Worm (Caenorhabditis elegans) whole organism, early embryonic: ENCODE measurements around the gene F55G7.4.
"Not testable (repeated sequence)": the region's sequence is repeated elsewhere in the genome, so short reads cannot be mapped to it uniquely, and the experiment has no call there.

Experiments used
- B0310.2 ChIP-seq: sonication (generic microtip); optimal IDR thresholded peaks from 2 replicates; lab custom pipeline; 2016; ENCODE audit warnings: mild to moderate bottlenecking, missing genetic modification characterization, missing compliant biosample characterization
- F13C5.2 ChIP-seq: sonication (generic microtip); optimal IDR thresholded peaks from 2 replicates; lab custom pipeline; 2017; ENCODE audit warnings: mild to moderate bottlenecking, missing genetic modification characterization, inconsistent platforms, missing compliant biosample characterization
- aly-1 ChIP-seq: sonication (generic microtip); optimal IDR thresholded peaks from 2 replicates; lab custom pipeline; 2016; ENCODE audit warnings: missing genetic modification characterization, missing compliant biosample characterization
- ama-1 ChIP-seq: fragments of 150-350 bp; optimal IDR thresholded peaks from 2 replicates; lab custom pipeline; 2014
- ceh-13 ChIP-seq: fragments of 200-800 bp; sonication (Bioruptor generic); optimal IDR thresholded peaks from 2 replicates; lab custom pipeline; 2018; ENCODE audit warnings: mild to moderate bottlenecking, missing genetic modification characterization, missing compliant biosample characterization
- ceh-36 ChIP-seq: sonication (generic microtip); optimal IDR thresholded peaks from 2 replicates; lab custom pipeline; 2016; ENCODE audit warnings: missing genetic modification characterization, inconsistent platforms, missing compliant biosample characterization
- ets-7 ChIP-seq: sonication (generic microtip); optimal IDR thresholded peaks from 2 replicates; lab custom pipeline; 2016; ENCODE audit warnings: missing genotype, missing genetic modification characterization, missing compliant biosample characterization
- flt-1 ChIP-seq: fragments of 200-800 bp; sonication (Bioruptor generic); IDR thresholded peaks from 2 replicates; pipeline ENCODE4 v1.3.6; 2022; ENCODE audit warnings: missing genetic modification characterization, missing compliant biosample characterization
- hmbx-1 ChIP-seq: sonication (generic microtip); optimal IDR thresholded peaks from 2 replicates; lab custom pipeline; 2016; ENCODE audit warnings: mild to moderate bottlenecking, missing genetic modification characterization, missing compliant biosample characterization
- hmg-4 ChIP-seq: fragments of 200-800 bp; sonication (Bioruptor generic); optimal IDR thresholded peaks from 2 replicates; lab custom pipeline; 2018; ENCODE audit warnings: mild to moderate bottlenecking, missing genetic modification characterization, missing compliant biosample characterization
- hnd-1 ChIP-seq: sonication (generic microtip); optimal IDR thresholded peaks from 2 replicates; lab custom pipeline; 2016; ENCODE audit warnings: missing genetic modification characterization, missing compliant biosample characterization
- pes-1 ChIP-seq: fragments of 200-800 bp; sonication (Bioruptor generic); IDR thresholded peaks from 2 replicates; pipeline ENCODE4 v1.3.6; 2022; ENCODE audit warnings: missing genetic modification reagents, missing genetic modification characterization, missing compliant biosample characterization
- scrt-1 ChIP-seq: fragments of 200-800 bp; sonication (Bioruptor generic); IDR thresholded peaks from 2 replicates; pipeline ENCODE4 v1.3.6; 2022; ENCODE audit warnings: missing genetic modification characterization, missing compliant biosample characterization
- sea-1 ChIP-seq: fragments of 200-800 bp; sonication (Bioruptor generic); conservative IDR thresholded peaks from 2 replicates; pipeline ENCODE4 v1.3.6; 2022; ENCODE audit warnings: missing genetic modification characterization, missing compliant biosample characterization
- tbx-11 ChIP-seq: fragments of 200-800 bp; sonication (Bioruptor generic); IDR thresholded peaks from 2 replicates; pipeline ENCODE4 v1.3.6; 2022; ENCODE audit warnings: missing genetic modification characterization, missing compliant biosample characterization
- tbx-37 ChIP-seq: fragments of 200-800 bp; sonication (Bioruptor generic); conservative IDR thresholded peaks from 2 replicates; pipeline ENCODE4 v1.3.6; 2022; ENCODE audit warnings: missing genetic modification reagents, missing genetic modification characterization, missing compliant biosample characterization
- tra-4 ChIP-seq: sonication (generic microtip); optimal IDR thresholded peaks from 2 replicates; lab custom pipeline; 2017; ENCODE audit warnings: missing genetic modification characterization, missing compliant biosample characterization

The F55G7.4 gene

DNA sequence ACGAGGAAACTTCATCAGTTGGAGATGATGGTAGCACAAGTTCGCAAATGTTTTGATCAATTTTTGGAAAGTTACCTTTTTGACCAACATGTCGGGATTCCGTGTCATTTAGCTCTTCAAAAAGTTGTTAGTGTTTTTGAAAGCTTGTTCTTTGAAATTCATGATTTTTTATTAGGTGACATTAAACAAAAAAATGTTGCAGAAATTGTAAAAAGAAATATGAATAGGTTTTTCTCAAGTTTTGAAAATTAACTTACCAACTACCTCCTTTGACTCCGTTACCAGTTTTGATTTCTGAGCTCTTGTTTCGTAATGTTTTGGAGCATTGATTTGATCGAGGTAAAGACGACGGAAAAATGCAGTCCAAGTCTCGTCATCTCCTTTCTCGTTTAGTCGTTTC lies 24.4 kb downstream of the F55G7.4 start:
- TF ChIP-seq tra-4 (tag; lab: Kevin White, UChicago) (no peak), scrt-1 (GFP tag; lab: Robert Waterston, UW) (no peak), tbx-11 (GFP tag; lab: Robert Waterston, UW) (no peak), hnd-1 (tag; lab: Kevin White, UChicago) (no peak), sea-1 (no peak), ceh-36 (tag; lab: Kevin White, UChicago) (no peak), F13C5.2 (tag; lab: Kevin White, UChicago) (no peak), flt-1 (GFP tag; lab: Robert Waterston, UW) (no peak), B0310.2 (tag; lab: Kevin White, UChicago) (no peak), ama-1 (lab: Kevin White, UChicago) (no peak), pes-1 (no peak), ceh-13 (GFP tag; lab: Kevin White, UChicago) (no peak), aly-1 (tag; lab: Kevin White, UChicago) (no peak), hmg-4 (GFP tag; lab: Kevin White, UChicago) (no peak), ets-7 (no peak), hmbx-1 (tag; lab: Kevin White, UChicago) (no peak), tbx-37 (GFP tag; lab: Robert Waterston, UW) (no peak)

DNA sequence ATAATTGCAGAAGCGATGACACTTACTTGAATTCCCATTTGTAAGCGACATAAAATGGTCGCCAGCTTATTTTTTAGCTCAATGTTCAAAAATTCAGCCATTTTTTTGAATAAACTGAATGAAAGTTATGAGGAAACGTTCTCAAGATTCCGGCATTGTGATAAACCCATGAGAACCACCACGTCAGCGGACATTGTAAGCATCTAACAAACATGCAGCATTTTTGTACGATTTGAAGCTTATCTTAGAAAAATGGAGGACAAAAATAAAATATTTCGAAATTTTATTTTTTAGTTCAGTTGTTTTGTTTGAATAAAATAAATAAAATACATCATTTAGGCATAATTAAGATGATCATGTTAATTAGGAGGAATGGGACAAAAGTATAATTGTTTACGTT lies 25.5 kb downstream of the F55G7.4 start, which contains the start of gene T08D10.4:
T08D10.4 (minus strand) TSS at position 101 of the 400 bp plus-strand sequence.
- no peak for TF ChIP-seq hnd-1 (tag; lab: Kevin White, UChicago)
- no peak for TF ChIP-seq hmbx-1 (tag; lab: Kevin White, UChicago)
- no peak for TF ChIP-seq flt-1 (GFP tag; lab: Robert Waterston, UW)
- no peak for TF ChIP-seq aly-1 (tag; lab: Kevin White, UChicago)
- TF ChIP-seq pes-1 = no peak
- TF ChIP-seq ceh-13 (GFP tag; lab: Kevin White, UChicago) = no peak
- TF ChIP-seq F13C5.2 (tag; lab: Kevin White, UChicago) = no peak
- TF ChIP-seq tbx-37 (GFP tag; lab: Robert Waterston, UW) = no peak
- no peak for TF ChIP-seq ceh-36 (tag; lab: Kevin White, UChicago)
- no peak for TF ChIP-seq B0310.2 (tag; lab: Kevin White, UChicago)
- no peak for TF ChIP-seq tra-4 (tag; lab: Kevin White, UChicago)
- TF ChIP-seq hmg-4 (GFP tag; lab: Kevin White, UChicago) = no peak
- TF ChIP-seq ets-7 = no peak
- TF ChIP-seq scrt-1 (GFP tag; lab: Robert Waterston, UW) = no peak
- no peak for TF ChIP-seq sea-1

DNA sequence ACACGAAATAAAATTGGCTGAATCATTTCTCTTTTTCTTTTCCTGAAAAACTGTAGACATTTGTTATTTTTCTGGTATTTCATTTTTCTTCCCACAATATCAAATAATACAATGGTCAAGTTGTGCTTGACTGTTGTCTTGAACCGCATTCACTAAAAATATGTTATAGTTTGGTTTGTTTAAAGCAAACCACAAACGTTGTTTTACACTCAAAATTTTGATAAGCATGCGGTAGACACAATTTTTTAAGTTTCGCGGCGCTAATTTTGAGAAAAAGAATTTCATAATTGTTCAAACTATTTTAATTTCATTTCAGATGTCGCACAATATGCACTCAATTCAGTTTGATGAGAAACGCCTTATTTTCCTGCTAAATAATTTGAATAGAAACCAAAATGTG lies 27.4 kb downstream of the F55G7.4 start, which contains the start of gene T08D10.3:
T08D10.3 (plus strand) TSS at position 301 of the 400 bp plus-strand sequence.
- TF ChIP-seq hmbx-1 (tag; lab: Kevin White, UChicago) = no peak
- TF ChIP-seq aly-1 (tag; lab: Kevin White, UChicago) = no peak
- no peak for TF ChIP-seq hnd-1 (tag; lab: Kevin White, UChicago)
- TF ChIP-seq tbx-37 (GFP tag; lab: Robert Waterston, UW) = no peak
- TF ChIP-seq tra-4 (tag; lab: Kevin White, UChicago) = no peak
- no peak for TF ChIP-seq ceh-36 (tag; lab: Kevin White, UChicago)
- TF ChIP-seq sea-1 = no peak
- no peak for TF ChIP-seq B0310.2 (tag; lab: Kevin White, UChicago)
- no peak for TF ChIP-seq ets-7
- no peak for TF ChIP-seq ceh-13 (GFP tag; lab: Kevin White, UChicago)

DNA sequence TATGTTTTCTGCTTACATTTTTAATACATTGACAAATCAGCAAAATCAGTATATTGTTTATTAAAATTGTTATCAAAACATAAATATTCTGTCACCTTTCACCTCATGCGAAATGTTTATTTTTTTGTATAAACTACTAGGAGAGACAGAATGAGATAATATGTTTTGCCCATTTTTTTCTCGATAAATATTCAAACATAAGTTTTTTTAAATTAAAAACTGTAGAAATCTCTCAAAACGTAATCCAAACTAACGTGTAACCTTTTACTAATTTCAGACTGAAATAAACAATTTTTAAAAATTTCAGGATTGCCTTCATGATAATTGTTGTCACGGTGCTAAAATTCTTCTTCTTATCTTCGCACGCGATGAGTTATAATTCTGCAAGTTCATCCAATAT lies 29.6 kb downstream of the F55G7.4 start, which contains the start of gene T08D10.5:
T08D10.5 (plus strand) TSS at position 301 of the 400 bp plus-strand sequence.
- TF ChIP-seq ceh-36 (tag; lab: Kevin White, UChicago) (no peak), sea-1 (no peak), pes-1 (no peak), hnd-1 (tag; lab: Kevin White, UChicago) (no peak), ama-1 (lab: Kevin White, UChicago) (no peak), tbx-37 (GFP tag; lab: Robert Waterston, UW) (no peak), ceh-13 (GFP tag; lab: Kevin White, UChicago) (no peak), B0310.2 (tag; lab: Kevin White, UChicago) (no peak), hmbx-1 (tag; lab: Kevin White, UChicago) (no peak), F13C5.2 (tag; lab: Kevin White, UChicago) (no peak), tbx-11 (GFP tag; lab: Robert Waterston, UW) (no peak), ets-7 (no peak), tra-4 (tag; lab: Kevin White, UChicago) (no peak), flt-1 (GFP tag; lab: Robert Waterston, UW) (no peak), aly-1 (tag; lab: Kevin White, UChicago) (no peak), scrt-1 (GFP tag; lab: Robert Waterston, UW) (no peak), hmg-4 (GFP tag; lab: Kevin White, UChicago) (no peak)

DNA sequence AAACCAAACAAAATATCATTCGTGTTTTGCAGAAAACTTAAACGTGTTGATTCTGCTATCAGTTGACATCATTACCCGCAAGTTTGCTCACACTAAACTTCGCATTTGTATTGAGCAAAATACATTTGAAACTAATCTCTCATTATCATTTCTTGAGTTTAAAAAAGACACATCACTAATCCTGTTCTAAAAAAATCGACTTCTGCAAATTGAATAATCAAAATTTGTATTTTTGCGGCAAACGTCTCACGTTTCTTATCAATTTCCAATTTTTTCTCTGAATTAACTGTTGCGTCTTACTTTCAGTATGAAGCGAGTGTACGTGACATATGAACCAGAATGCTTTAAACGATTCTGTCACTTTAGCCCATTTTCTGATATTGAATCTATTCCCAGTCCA lies 32.2 kb downstream of the F55G7.4 start, which contains the start of gene C49F5.8:
C49F5.8 (plus strand) TSS at position 301 of the 400 bp plus-strand sequence.
- TF ChIP-seq ceh-36 (tag; lab: Kevin White, UChicago) (no peak), hmbx-1 (tag; lab: Kevin White, UChicago) (no peak), sea-1 (no peak), F13C5.2 (tag; lab: Kevin White, UChicago) (no peak), ama-1 (lab: Kevin White, UChicago) (no peak), ceh-13 (GFP tag; lab: Kevin White, UChicago) (no peak), tra-4 (tag; lab: Kevin White, UChicago) (no peak), aly-1 (tag; lab: Kevin White, UChicago) (no peak), tbx-11 (GFP tag; lab: Robert Waterston, UW) (no peak), hmg-4 (GFP tag; lab: Kevin White, UChicago) (no peak), pes-1 (no peak), B0310.2 (tag; lab: Kevin White, UChicago) (no peak), flt-1 (GFP tag; lab: Robert Waterston, UW) (no peak), ets-7 (no peak), tbx-37 (GFP tag; lab: Robert Waterston, UW) (no peak), hnd-1 (tag; lab: Kevin White, UChicago) (no peak)

DNA sequence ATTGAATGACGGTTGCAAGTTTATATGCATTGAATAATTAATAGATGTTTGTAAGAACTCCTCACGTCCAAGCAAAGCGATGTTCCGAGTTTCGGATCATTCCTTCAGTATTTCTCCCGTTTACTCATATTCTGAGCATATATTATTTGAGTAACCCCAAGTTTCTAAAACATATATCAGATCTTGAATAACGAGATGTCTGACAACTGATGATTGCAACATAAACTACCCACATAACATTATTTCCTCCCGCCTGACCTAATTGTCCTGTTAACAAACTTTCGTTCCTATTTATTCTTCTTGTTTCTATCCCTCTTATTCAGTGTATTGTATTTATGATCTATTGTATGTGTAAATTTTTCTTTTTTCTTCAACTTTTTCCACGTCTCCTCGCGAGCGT lies 33.4 kb downstream of the F55G7.4 start, which contains the start of gene C49F5.13:
C49F5.13 (plus strand) TSS at position 301 of the 400 bp plus-strand sequence.
- not testable (repeated sequence) for TF ChIP-seq pes-1; hmbx-1 (tag; lab: Kevin White, UChicago); scrt-1 (GFP tag; lab: Robert Waterston, UW)
